Worm (Caenorhabditis elegans) whole organism, L4 larva: Measurements from ENCODE around the gene R10E4.9.

Experiments used
- D1046.2 ChIP-seq: fragments of 200-800 bp; sonication (Bioruptor generic); IDR thresholded peaks from 2 replicates; pipeline ENCODE4 v1.3.6; 2022; ENCODE audit warnings: missing genetic modification characterization, missing compliant biosample characterization
- F37D6.2 ChIP-seq: sonication (generic microtip); optimal IDR thresholded peaks from 2 replicates; lab custom pipeline; 2016; ENCODE audit warnings: mild to moderate bottlenecking, missing genetic modification characterization, missing compliant biosample characterization
- F44E2.7 ChIP-seq: fragments of 200-800 bp; sonication (Bioruptor generic); IDR thresholded peaks from 2 replicates; pipeline ENCODE4 v2.1.2; 2022; ENCODE audit warnings: missing genetic modification characterization, missing compliant biosample characterization
- aha-1 ChIP-seq: fragments of 150-350 bp; peaks from one replicate; lab custom pipeline; 2014; ENCODE audit warnings: missing biosample characterization, missing genetic modification characterization
- aly-2 ChIP-seq: sonication (generic microtip); optimal IDR thresholded peaks from 2 replicates; lab custom pipeline; 2018; ENCODE audit warnings: missing biosample characterization, missing genetic modification characterization
- ama-1 ChIP-seq: fragments of 150-350 bp; optimal IDR thresholded peaks from 2 replicates; lab custom pipeline; 2014; ENCODE audit warnings: inconsistent platforms, mixed read lengths
- attf-4 ChIP-seq: sonication (generic microtip); optimal IDR thresholded peaks from 3 replicates; lab custom pipeline; 2017; ENCODE audit warnings: missing biosample characterization, missing genetic modification characterization
- ceh-28 ChIP-seq: fragments of 150-350 bp; optimal IDR thresholded peaks from 2 replicates; lab custom pipeline; 2014; ENCODE audit warnings: missing biosample characterization, missing genetic modification reagents, missing genetic modification characterization
- ceh-32 ChIP-seq: sonication (generic microtip); optimal IDR thresholded peaks from 2 replicates; lab custom pipeline; 2016; ENCODE audit warnings: mild to moderate bottlenecking, missing genetic modification characterization, missing compliant biosample characterization; ENCODE audit not compliant: poor library complexity
- ces-1 ChIP-seq: fragments of 150-350 bp; sonication (generic microtip); optimal IDR thresholded peaks from 4 replicates; lab custom pipeline; 2014; ENCODE audit warnings: missing biosample characterization, missing genetic modification reagents, missing genetic modification characterization
- daf-16 ChIP-seq, 3 experiments: sonication (generic microtip); optimal IDR thresholded peaks; 2 replicates each; lab custom pipeline; 2016 to 2017; ENCODE audit warnings: missing genetic modification characterization in 3 of 3, missing genetic modification reagents in 3 of 3, mild to moderate bottlenecking in 2 of 3, missing compliant biosample characterization in 2 of 3, missing biosample characterization in 1 of 3, moderate library complexity in 1 of 3
- daf-19 ChIP-seq: fragments of 200-800 bp; sonication (Bioruptor generic); conservative IDR thresholded peaks from 2 replicates; pipeline ENCODE4 v1.3.6; 2022; ENCODE audit warnings: missing genetic modification characterization, missing compliant biosample characterization
- dmd-6 ChIP-seq: fragments of 200-800 bp; sonication (Bioruptor generic); IDR thresholded peaks from 2 replicates; pipeline ENCODE4 v1.3.6; 2022; ENCODE audit warnings: missing genetic modification reagents, missing genetic modification characterization, missing compliant biosample characterization
- dmd-8 ChIP-seq: fragments of 200-800 bp; sonication (Bioruptor generic); IDR thresholded peaks from 2 replicates; pipeline ENCODE4 v1.3.6; 2022; ENCODE audit warnings: missing genetic modification characterization, missing compliant biosample characterization
- dpl-1 ChIP-seq: fragments of 150-350 bp; optimal IDR thresholded peaks from 2 replicates; lab custom pipeline; 2014; ENCODE audit warnings: missing biosample characterization, missing genetic modification reagents, missing genetic modification characterization
- egl-43 ChIP-seq: fragments of 200-800 bp; sonication (Bioruptor generic); IDR thresholded peaks from 2 replicates; pipeline ENCODE4 v1.3.6; 2022; ENCODE audit warnings: missing genetic modification reagents, missing genetic modification characterization, missing compliant biosample characterization
- fos-1 ChIP-seq: fragments of 150-350 bp; optimal IDR thresholded peaks from 2 replicates; lab custom pipeline; 2014; ENCODE audit warnings: missing biosample characterization, missing genetic modification characterization
- hlh-30 ChIP-seq: sonication (generic microtip); optimal IDR thresholded peaks from 2 replicates; lab custom pipeline; 2017; ENCODE audit warnings: antibody characterized with exemption, mild to moderate bottlenecking, missing genetic modification characterization, missing compliant biosample characterization; ENCODE audit not compliant: insufficient read depth
- jun-1 ChIP-seq: fragments of 150-350 bp; optimal IDR thresholded peaks from 2 replicates; lab custom pipeline; 2014; ENCODE audit warnings: missing biosample characterization, missing genetic modification reagents, missing genetic modification characterization
- lin-15B ChIP-seq: fragments of 150-350 bp; sonication (generic microtip); optimal IDR thresholded peaks from 3 replicates; lab custom pipeline; 2014; ENCODE audit warnings: missing biosample characterization, missing genetic modification characterization
- lir-3 ChIP-seq: sonication (generic microtip); optimal IDR thresholded peaks from 2 replicates; lab custom pipeline; 2016; ENCODE audit warnings: mild to moderate bottlenecking, missing genetic modification characterization, missing compliant biosample characterization
- mdl-1 ChIP-seq, 2 experiments: fragments of 150-350 bp in 1 of 2; sonication (generic microtip) in 1 of 2; optimal IDR thresholded peaks; 2 replicates each; lab custom pipeline; 2014 to 2017; ENCODE audit warnings: missing biosample characterization in 2 of 2, missing genetic modification characterization in 2 of 2
- mep-1 ChIP-seq: fragments of 150-350 bp; sonication (generic microtip); optimal IDR thresholded peaks from 3 replicates; lab custom pipeline; 2014; ENCODE audit warnings: missing biosample characterization, missing genetic modification characterization
- mes-2 ChIP-seq: sonication (generic microtip); optimal IDR thresholded peaks from 2 replicates; lab custom pipeline; 2016; ENCODE audit warnings: missing genotype, mild to moderate bottlenecking, missing genetic modification characterization, missing compliant biosample characterization; ENCODE audit not compliant: poor library complexity, severe bottlenecking
- nhr-11 ChIP-seq: fragments of 150-350 bp; optimal IDR thresholded peaks from 2 replicates; lab custom pipeline; 2014; ENCODE audit warnings: missing biosample characterization, missing genetic modification characterization
- nhr-111 ChIP-seq: fragments of 200-800 bp; sonication (Bioruptor generic); optimal IDR thresholded peaks from 2 replicates; lab custom pipeline; 2018; ENCODE audit warnings: mild to moderate bottlenecking, missing genetic modification characterization, missing compliant biosample characterization
- nhr-77 ChIP-seq: fragments of 150-350 bp; optimal IDR thresholded peaks from 2 replicates; lab custom pipeline; 2014; ENCODE audit warnings: missing biosample characterization, missing genetic modification characterization
- saeg-2 ChIP-seq: fragments of 200-800 bp; sonication (Bioruptor generic); IDR thresholded peaks from 2 replicates; pipeline ENCODE4 v1.3.6; 2022; ENCODE audit warnings: missing genetic modification reagents, missing genetic modification characterization, missing compliant biosample characterization
- set-16 ChIP-seq: fragments of 200-800 bp; sonication (Bioruptor generic); IDR thresholded peaks from 2 replicates; pipeline ENCODE4 v1.3.6; 2022; ENCODE audit warnings: missing genetic modification reagents, missing genetic modification characterization, missing compliant biosample characterization
- snpc-4 ChIP-seq: fragments of 150-350 bp; optimal IDR thresholded peaks from 2 replicates; lab custom pipeline; 2014; ENCODE audit warnings: missing biosample characterization, missing genetic modification characterization
- tra-1 ChIP-seq: fragments of 200-800 bp; sonication (Bioruptor generic); IDR thresholded peaks from 2 replicates; pipeline ENCODE4 v1.3.6; 2022; ENCODE audit warnings: missing genetic modification reagents, missing genetic modification characterization, missing compliant biosample characterization
- unc-62 ChIP-seq, 3 experiments: fragments of 150-350 bp in 1 of 3; sonication (generic microtip); optimal IDR thresholded peaks in 2 of 3; peaks in 1 of 3; 1 replicate in 1 of 3; 2 replicates in 2 of 3; lab custom pipeline; 2014 to 2017; ENCODE audit warnings: missing biosample characterization in 3 of 3, missing genetic modification characterization in 3 of 3, missing genetic modification reagents in 3 of 3, missing genotype in 1 of 3
- vab-7 ChIP-seq: fragments of 200-800 bp; sonication (Bioruptor generic); IDR thresholded peaks from 2 replicates; pipeline ENCODE4 v1.3.6; 2022; ENCODE audit warnings: missing genetic modification reagents, missing genetic modification characterization, missing compliant biosample characterization
- zfp-3 ChIP-seq: fragments of 200-800 bp; sonication (Bioruptor generic); conservative IDR thresholded peaks from 2 replicates; pipeline ENCODE4 v1.3.6; 2022; ENCODE audit warnings: missing genetic modification reagents, missing genetic modification characterization, missing compliant biosample characterization
- zip-2 ChIP-seq: fragments of 150-350 bp; optimal IDR thresholded peaks from 2 replicates; lab custom pipeline; 2014; ENCODE audit warnings: missing biosample characterization, missing genetic modification characterization
- ztf-7 ChIP-seq: fragments of 150-350 bp; optimal IDR thresholded peaks from 2 replicates; lab custom pipeline; 2014; ENCODE audit warnings: missing biosample characterization, missing genetic modification characterization

The R10E4.9 gene

DNA sequence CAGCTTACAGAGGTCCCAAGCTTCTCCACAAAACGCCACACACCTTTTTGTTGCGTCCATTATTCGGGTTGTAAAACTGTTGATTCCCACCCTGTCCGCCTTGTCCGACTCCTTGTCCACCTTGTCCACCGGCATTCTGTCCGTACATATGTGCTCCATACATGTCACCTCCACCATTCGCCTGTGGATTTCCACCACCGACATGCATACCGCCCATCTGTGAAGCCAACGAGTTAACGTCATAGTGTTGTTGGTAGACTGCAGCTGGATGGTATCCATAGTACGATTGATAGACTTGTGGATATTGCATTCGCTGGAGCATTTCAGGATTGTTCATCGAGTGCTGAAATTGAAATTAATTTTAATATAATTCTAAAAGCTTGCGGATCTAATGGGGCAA lies 24.4 kb downstream of the R10E4.9 start:
- peak; percentile 6 for TF ChIP-seq mes-2 (tag; lab: Kevin White, UChicago)
- TF ChIP-seq aha-1 (tag; lab: Kevin White, UChicago), result peak; percentile 58
- TF ChIP-seq D1046.2, result no peak
- peak in 1 of 2 experiments; percentile 53 for TF ChIP-seq unc-62 (GFP tag; optimal IDR thresholded peaks at IDR 0.05 in 1 of 2; lab: Kevin White, UChicago)
- no peak for TF ChIP-seq unc-62 (tag; optimal IDR thresholded peaks at IDR 0.05; lab: Kevin White, UChicago)
- TF ChIP-seq dmd-8 (GFP tag; lab: Robert Waterston, UW), result no peak

DNA sequence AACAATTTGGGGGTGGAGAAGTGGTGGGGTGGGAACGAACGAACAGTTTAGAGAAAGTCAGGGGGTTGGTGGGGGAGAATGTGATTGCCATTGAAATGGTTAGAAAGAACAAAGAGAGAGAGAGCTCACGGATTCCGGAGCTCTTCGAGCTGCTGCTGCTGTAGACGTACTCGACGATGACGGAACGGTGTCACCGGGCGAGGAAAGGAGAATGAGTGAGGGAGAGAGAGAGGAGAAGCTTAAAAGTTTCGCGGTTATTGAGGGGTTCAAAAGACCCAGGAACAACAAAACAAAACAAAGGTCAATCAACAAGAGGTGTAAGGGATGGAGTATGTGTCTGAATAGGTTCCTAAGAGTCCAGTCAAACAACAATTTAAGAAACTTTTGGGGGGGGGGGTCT lies 25.9 kb downstream of the R10E4.9 start:
- TF ChIP-seq daf-16 (GFP tag; optimal IDR thresholded peaks at IDR 0.05; lab: Kevin White, UChicago) (no peak), daf-16 (tag; optimal IDR thresholded peaks at IDR 0.05; lab: Kevin White, UChicago) (no peak), F44E2.7 (GFP tag; lab: Robert Waterston, UW) (no peak), set-16 (GFP tag; lab: Robert Waterston, UW) (peak; percentile 32; the same call in 1 of the 2 replicates)

DNA sequence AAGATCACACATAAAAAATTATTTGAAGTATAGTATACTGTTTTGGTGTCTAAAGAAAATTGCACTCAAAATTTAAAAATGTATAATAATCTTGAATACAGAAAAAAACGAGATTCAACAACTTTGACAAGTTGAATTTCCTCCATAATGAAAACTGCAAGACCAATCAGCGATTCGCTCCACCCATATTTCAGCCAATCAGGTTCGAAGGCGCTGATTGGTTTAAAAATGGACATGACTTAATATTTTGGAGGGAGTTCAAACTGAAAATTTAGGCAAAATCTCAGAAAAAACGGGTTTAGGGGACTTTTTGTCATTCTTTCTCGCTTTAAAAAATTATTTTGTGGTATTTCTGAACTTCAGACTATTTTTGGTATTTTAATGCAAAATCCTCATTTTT lies 26.5 kb downstream of the R10E4.9 start:
- TF ChIP-seq vab-7 (GFP tag; lab: Robert Waterston, UW) (no peak), unc-62 (GFP tag; optimal IDR thresholded peaks at IDR 0.05 in 1 of 2; lab: Kevin White, UChicago) (peak in 1 of 2 experiments; percentile 23), unc-62 (tag; optimal IDR thresholded peaks at IDR 0.05; lab: Kevin White, UChicago) (no peak), zip-2 (tag; lab: Kevin White, UChicago) (no peak), dpl-1 (peak; percentile 15), ama-1 (lab: Kevin White, UChicago) (peak; percentile 8), jun-1 (tag; lab: Kevin White, UChicago) (peak; percentile 15)

DNA sequence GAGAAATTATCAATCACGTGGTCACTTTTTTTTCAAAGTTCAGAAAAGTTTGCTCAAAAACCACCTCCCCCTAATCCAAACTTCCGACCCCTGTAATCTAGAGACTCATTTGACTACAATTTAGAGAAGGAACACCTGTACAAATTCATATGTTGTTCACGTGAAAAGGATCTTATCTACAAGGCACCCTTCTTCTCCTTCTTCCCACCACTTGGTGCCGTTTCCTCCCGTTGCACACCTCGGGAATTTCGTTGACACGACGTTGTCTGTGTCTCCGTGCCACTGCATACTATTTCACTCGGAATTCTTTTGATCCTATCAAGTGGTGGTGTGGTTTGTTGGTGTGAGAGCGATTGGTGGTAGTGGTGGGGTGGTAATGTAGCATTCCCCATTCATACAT lies 27.7 kb downstream of the R10E4.9 start:
- TF ChIP-seq ceh-32 (no peak), unc-62 (GFP tag; optimal IDR thresholded peaks at IDR 0.05 in 1 of 2; lab: Kevin White, UChicago) (peak in 1 of 2 experiments; percentile 93), unc-62 (tag; optimal IDR thresholded peaks at IDR 0.05; lab: Kevin White, UChicago) (no peak), aly-2 (tag; lab: Kevin White, UChicago) (no peak), nhr-111 (GFP tag; lab: Kevin White, UChicago) (no peak)
- TF ChIP-seq, all 104 proteins: peak for 1

DNA sequence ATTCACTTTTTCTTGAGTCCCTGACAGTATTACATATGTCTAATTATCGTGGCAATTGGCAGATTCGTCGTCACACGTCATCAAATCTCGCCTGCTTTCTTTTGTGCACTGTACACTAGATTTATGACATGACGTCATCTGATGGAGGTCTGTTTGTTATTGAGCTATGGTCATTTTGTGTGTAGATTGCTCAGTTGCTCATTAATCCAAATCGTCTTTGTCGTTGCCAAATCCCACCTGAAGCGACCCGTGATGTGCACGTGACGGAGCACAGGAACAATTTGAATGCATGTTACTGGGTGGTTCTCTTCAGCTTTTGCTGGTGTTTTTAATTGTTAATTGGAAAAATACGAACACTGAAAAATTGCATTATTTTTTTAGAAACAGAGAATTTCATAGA lies 29.3 kb downstream of the R10E4.9 start:
- TF ChIP-seq snpc-4 (tag; lab: Kevin White, UChicago), result no peak
- 0 out of 2 replicates have a peak, but pooled peaks have one; percentile 31 for TF ChIP-seq zfp-3 (GFP tag; lab: Robert Waterston, UW)

DNA sequence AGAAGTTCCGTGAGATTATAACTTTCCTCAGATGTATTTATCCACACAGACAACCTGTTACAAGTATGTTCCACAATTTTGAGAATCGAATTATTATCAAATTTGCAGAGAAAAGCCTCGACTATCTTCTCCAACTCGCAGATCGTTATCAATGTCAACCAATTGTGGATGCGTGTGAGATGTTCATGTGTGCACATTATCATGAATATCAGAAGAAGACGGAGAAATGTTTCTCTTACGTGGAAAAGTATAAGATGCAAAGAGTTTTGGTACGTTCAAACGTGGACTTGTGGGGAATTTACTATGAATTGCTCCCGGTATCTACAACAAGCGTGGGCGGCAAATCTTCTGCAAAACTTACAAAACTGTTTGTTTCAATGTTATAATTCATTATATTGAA lies 31.1 kb downstream of the R10E4.9 start:
- TF ChIP-seq unc-62 (GFP tag; optimal IDR thresholded peaks at IDR 0.05 in 1 of 2; lab: Kevin White, UChicago) (peak in 1 of 2 experiments; percentile 92), unc-62 (tag; optimal IDR thresholded peaks at IDR 0.05; lab: Kevin White, UChicago) (no peak), F37D6.2 (tag; lab: Kevin White, UChicago) (no peak)

DNA sequence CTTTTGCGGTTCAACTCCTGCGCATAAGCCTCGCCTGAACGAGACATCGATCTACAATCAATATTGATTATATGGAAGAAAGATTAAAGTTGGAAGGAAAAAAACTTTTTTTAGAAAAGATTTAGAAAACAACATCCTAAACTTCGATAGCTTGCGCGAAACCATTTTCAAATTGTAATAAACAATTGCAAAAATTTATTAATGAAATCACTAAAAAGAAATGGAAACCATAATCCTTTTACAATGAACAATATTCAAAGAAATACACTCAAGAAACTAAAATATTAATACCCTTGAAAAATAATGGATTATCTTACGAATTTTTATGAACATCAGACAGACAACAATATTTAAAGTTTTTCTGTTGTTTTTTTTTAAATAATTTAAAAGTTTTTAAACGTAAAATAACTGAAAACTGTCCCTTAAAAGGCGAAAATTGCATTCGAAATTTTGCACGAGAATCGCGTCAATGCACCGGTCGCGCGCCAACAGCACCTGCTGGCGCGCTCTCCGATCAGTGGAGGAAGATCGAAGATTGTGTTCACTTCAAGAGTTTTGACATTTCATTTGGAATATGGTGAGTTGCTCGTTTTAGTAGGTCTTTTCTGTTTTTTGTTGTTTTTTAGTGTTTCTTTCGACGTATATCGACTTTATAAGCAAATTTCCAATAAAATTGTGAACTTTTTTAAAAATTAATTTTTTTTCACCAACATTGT lies 32.8 kb downstream of the R10E4.9 start, which contains the start of the genes sftb-1 and R10E4.1:
Gene sftb-1 (minus strand): TSS at position 51 of the 716 bp plus-strand sequence.
Gene R10E4.1 (plus strand): TSS at position 524 of the 716 bp plus-strand sequence.
- TF ChIP-seq fos-1 (tag; lab: Kevin White, UChicago) (no peak), F37D6.2 (tag; lab: Kevin White, UChicago) (peak; percentile 15), egl-43 (no peak), daf-19 (GFP tag; lab: Robert Waterston, UW) (no peak), attf-4 (no peak), set-16 (GFP tag; lab: Robert Waterston, UW) (0 out of 2 replicates have a peak, but pooled peaks have one; percentile 17), zfp-3 (GFP tag; lab: Robert Waterston, UW) (no peak), ceh-28 (tag; lab: Kevin White, UChicago) (no peak), mep-1 (peak; percentile 61), tra-1 (GFP tag; lab: Robert Waterston, UW) (no peak), lir-3 (tag; lab: Kevin White, UChicago) (no peak), lin-15B (no peak), dmd-6 (peak; percentile 59), nhr-11 (tag; lab: Kevin White, UChicago) (peak; percentile 20), mes-2 (tag; lab: Kevin White, UChicago) (peak; percentile 80), ces-1 (GFP tag; lab: Kevin White, UChicago) (no peak), saeg-2 (no peak), daf-16 (GFP tag; optimal IDR thresholded peaks at IDR 0.05; lab: Kevin White, UChicago) (peak in 1 of 2 experiments; percentile 20), daf-16 (tag; optimal IDR thresholded peaks at IDR 0.05; lab: Kevin White, UChicago) (no peak), hlh-30 (peak; percentile 60), ztf-7 (tag; lab: Kevin White, UChicago) (peak; percentile 25), mdl-1 (tag; optimal IDR thresholded peaks at IDR 0.05; lab: Kevin White, UChicago) (peak in 1 of 2 experiments; percentile 20), nhr-77 (tag; lab: Kevin White, UChicago) (peak; percentile 3)
